Worm (Caenorhabditis elegans) whole organism, midembryonic: ENCODE results near the gene cest-2.2.
A peak's percentile ranks its signal among the peaks of the same experiment; 100 is the strongest.
"Not testable (repeated sequence)": the region's sequence is repeated elsewhere in the genome, so short reads cannot be mapped to it uniquely, and the experiment has no call there.

Experiments
- T22C8.4 ChIP-seq: fragments of 200-800 bp; sonication (Bioruptor generic); IDR thresholded peaks from 2 replicates; pipeline ENCODE4 v1.3.6; 2022; ENCODE audit warnings: missing genetic modification characterization, missing compliant biosample characterization
- cog-1 ChIP-seq: sonication (generic microtip); optimal IDR thresholded peaks from 2 replicates; lab custom pipeline; 2016; ENCODE audit warnings: missing genetic modification characterization, missing compliant biosample characterization
- flt-1 ChIP-seq: fragments of 200-800 bp; sonication (Bioruptor generic); IDR thresholded peaks from 2 replicates; pipeline ENCODE4 v1.3.6; 2022; ENCODE audit warnings: missing genetic modification characterization, missing compliant biosample characterization
- klf-2 ChIP-seq: fragments of 200-800 bp; sonication (Bioruptor generic); conservative IDR thresholded peaks from 2 replicates; pipeline ENCODE4 v1.3.6; 2022; ENCODE audit warnings: missing genetic modification reagents, missing genetic modification characterization, missing compliant biosample characterization
- med-1 ChIP-seq: sonication (generic microtip); optimal IDR thresholded peaks from 2 replicates; lab custom pipeline; 2017; ENCODE audit warnings: missing genetic modification characterization, mild to moderate bottlenecking, missing compliant biosample characterization, antibody characterized with exemption, missing genetic modification reagents; ENCODE audit not compliant: insufficient read depth
- ref-1 ChIP-seq: fragments of 200-800 bp; sonication (Bioruptor generic); conservative IDR thresholded peaks from 2 replicates; pipeline ENCODE4 v1.3.6; 2022; ENCODE audit warnings: missing genetic modification reagents, missing genetic modification characterization, missing compliant biosample characterization
- tab-1 ChIP-seq: fragments of 200-800 bp; sonication (Bioruptor generic); IDR thresholded peaks from 2 replicates; pipeline ENCODE4 v1.3.6; 2022; ENCODE audit warnings: missing genetic modification characterization, missing compliant biosample characterization
- ztf-23 ChIP-seq: fragments of 200-800 bp; sonication (Bioruptor generic); IDR thresholded peaks from 2 replicates; pipeline ENCODE4 v1.3.6; 2022; ENCODE audit warnings: missing genetic modification reagents, missing genetic modification characterization, missing compliant biosample characterization
- ztf-29 ChIP-seq: fragments of 200-800 bp; sonication (Bioruptor generic); IDR thresholded peaks from 2 replicates; pipeline ENCODE4 v1.3.6; 2022; ENCODE audit warnings: missing genetic modification reagents, missing genetic modification characterization, missing compliant biosample characterization

Gene cest-2.2

DNA sequence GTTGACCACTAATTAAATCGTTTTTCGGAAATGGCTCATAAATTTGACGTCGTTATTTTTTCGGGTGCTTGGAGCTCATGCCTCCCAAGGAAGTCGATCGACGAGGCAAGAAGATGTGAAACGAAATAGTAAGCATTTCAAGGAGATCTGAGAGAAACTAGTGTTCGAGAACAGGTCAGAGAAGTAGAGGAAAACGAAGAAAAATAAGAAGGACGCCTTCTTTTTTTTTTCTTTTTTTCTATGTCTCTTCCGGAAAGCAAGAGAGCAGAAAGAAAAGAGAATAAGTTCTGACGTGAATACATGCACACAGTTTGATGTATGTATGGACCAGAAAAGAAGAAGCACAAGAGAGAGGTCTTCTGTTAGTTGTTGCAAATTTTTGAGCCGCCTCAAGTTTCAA lies 31.5 kb downstream of the cest-2.2 start:
- TF ChIP-seq T22C8.4 (GFP tag; lab: Robert Waterston, UW) (no peak), klf-2 (GFP tag; lab: Robert Waterston, UW) (no peak), ztf-29 (GFP tag; lab: Robert Waterston, UW) (no peak), tab-1 (no peak), flt-1 (GFP tag; lab: Robert Waterston, UW) (no peak), ztf-23 (no peak), med-1 (GFP tag; lab: Kevin White, UChicago) (no peak), cog-1 (tag; lab: Kevin White, UChicago) (no peak), ref-1 (no peak)

DNA sequence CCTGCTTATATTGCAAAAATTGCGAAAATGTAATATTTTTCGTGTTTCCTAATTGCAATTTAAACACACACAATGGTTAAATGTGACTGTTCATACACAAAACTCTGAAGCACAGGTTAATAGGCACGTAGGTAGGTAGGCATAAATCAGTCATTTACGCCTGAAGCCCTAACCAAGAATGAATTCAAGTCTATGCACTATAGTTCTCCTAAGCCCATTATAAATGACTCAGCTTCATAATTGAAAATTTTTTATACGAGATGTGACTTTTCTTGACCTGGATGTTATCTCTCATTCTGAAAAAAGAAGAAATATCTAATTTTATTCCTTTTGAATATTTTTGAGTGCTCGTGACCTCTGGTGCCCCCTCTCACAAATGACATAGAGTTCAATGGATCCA lies 33.3 kb downstream of the cest-2.2 start:
- TF ChIP-seq cog-1 (tag; lab: Kevin White, UChicago), result no peak
- TF ChIP-seq klf-2 (GFP tag; lab: Robert Waterston, UW), result no peak
- no peak for TF ChIP-seq ref-1
- no peak for TF ChIP-seq ztf-29 (GFP tag; lab: Robert Waterston, UW)
- TF ChIP-seq tab-1, result no peak
- no peak for TF ChIP-seq ztf-23
- TF ChIP-seq T22C8.4 (GFP tag; lab: Robert Waterston, UW), result no peak
- no peak for TF ChIP-seq flt-1 (GFP tag; lab: Robert Waterston, UW)
- TF ChIP-seq med-1 (GFP tag; lab: Kevin White, UChicago), result no peak

DNA sequence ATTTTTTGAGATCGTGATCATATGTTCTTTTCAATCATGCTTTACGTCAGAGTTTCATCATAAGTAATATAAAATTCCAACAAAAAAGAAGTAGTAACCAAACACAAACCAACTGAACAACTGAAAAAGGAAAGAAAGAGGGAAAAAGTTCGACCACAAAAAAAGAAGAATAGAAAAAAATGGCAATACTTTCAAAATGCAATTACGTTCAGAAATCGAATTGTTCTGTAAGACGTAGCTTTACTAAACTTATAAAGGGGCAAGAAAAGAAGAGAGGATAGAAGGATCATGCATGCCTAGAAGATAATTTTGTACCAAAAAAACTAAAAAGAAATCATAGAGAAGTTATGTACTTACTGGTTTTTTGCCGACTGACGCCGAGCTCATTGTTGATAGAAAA lies 34.4 kb downstream of the cest-2.2 start:
- TF ChIP-seq T22C8.4 (GFP tag; lab: Robert Waterston, UW), result no peak
- no peak for TF ChIP-seq ztf-29 (GFP tag; lab: Robert Waterston, UW)
- no peak for TF ChIP-seq ztf-23
- no peak for TF ChIP-seq cog-1 (tag; lab: Kevin White, UChicago)
- no peak for TF ChIP-seq ref-1
- no peak for TF ChIP-seq tab-1
- TF ChIP-seq med-1 (GFP tag; lab: Kevin White, UChicago), result no peak
- no peak for TF ChIP-seq flt-1 (GFP tag; lab: Robert Waterston, UW)
- no peak for TF ChIP-seq klf-2 (GFP tag; lab: Robert Waterston, UW)

DNA sequence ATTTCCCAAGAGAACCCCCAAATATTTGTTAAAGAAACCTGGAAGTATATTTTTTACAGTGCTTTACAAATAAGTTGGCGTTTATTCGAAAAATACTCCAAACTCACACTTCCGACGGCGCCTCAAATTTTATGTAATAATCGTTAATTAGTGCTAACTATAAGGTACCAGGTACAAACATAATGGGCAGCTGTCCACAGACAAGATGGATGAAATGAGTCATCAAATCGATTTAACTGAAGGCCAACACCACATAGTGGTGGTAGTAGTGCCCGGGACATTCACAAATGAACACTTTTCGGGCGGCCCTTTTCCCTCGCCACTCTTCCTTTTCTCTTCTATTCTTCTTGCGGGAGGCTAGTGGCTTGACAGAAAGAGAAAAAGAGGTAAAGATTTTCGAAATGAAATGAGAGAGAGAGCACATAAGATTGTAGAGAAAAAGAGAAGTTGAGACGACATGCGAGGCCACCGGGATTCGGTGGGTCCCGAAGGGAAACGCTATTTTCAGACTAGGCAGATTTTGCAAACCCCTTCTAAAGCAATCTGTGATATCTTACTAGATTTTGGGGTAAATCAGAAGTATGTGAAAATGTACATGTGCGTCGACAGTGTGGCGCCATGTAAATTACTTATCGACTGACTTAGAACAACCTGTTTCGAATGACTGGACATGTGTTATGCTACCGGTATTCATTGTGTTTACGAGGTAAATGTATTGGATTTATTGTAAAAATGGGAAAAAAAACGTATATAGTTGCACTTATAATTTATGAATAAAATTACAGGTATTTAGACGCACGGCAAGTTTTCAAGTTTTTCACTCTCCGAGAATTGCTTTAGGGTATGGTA lies 35.7 kb downstream of the cest-2.2 start:
- TF ChIP-seq cog-1 (tag; lab: Kevin White, UChicago) (peak; percentile 4), flt-1 (GFP tag; lab: Robert Waterston, UW) (no peak)

ce11 chrV:14137766-14138165 lies 37.4 kb downstream of the cest-2.2 start, which contains the start of gene AH10.4:
Gene AH10.4 (minus strand): TSS chrV:14137866.
- TF ChIP-seq T22C8.4 (GFP tag; lab: Robert Waterston, UW); cog-1 (tag; lab: Kevin White, UChicago); klf-2 (GFP tag; lab: Robert Waterston, UW): not testable (repeated sequence)

DNA sequence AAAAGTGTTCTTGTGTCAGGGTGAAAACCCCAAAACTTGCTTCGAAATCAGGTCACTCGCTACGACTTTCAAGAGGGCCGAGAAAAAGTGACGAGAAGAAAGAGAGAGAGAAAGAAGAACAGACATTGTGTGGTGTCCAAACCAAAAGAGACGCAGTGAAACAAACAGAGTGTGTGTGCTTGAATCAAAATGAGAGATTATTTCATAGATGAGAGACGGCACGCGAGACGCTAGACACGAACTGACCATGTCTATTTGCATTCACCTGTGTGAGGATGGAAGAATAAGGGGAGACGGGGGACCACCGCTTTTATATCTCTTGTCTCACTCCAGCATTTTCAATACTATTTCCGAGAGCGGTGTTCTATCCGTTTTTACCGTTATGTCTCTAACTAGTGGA lies 39.0 kb downstream of the cest-2.2 start:
- peak; percentile 40 for TF ChIP-seq cog-1 (tag; lab: Kevin White, UChicago)
- TF ChIP-seq ztf-23, result no peak
- 0 out of 2 replicates have a peak, but pooled peaks have one; percentile 6 for TF ChIP-seq flt-1 (GFP tag; lab: Robert Waterston, UW)
- TF ChIP-seq T22C8.4 (GFP tag; lab: Robert Waterston, UW), result no peak

- TF ChIP-seq klf-2 (GFP tag; lab: Robert Waterston, UW), result no peak
- no peak for TF ChIP-seq cog-1 (tag; lab: Kevin White, UChicago)
- no peak for TF ChIP-seq ref-1
- no peak for TF ChIP-seq tab-1
- no peak for TF ChIP-seq med-1 (GFP tag; lab: Kevin White, UChicago)
- no peak for TF ChIP-seq T22C8.4 (GFP tag; lab: Robert Waterston, UW)
- TF ChIP-seq ztf-29 (GFP tag; lab: Robert Waterston, UW), result no peak
- no peak for TF ChIP-seq ztf-23
These were observed 40.3 kb downstream of the cest-2.2 start for ce11 chrV:14134757-14135441.

- TF ChIP-seq tab-1 (no peak), ref-1 (no peak), T22C8.4 (GFP tag; lab: Robert Waterston, UW) (no peak), med-1 (GFP tag; lab: Kevin White, UChicago) (no peak)
These were observed 42.0 kb downstream of the cest-2.2 start for ce11 chrV:14133002-14133763.

ce11 chrV:14130226-14130625 lies 44.9 kb downstream of the cest-2.2 start:
- TF ChIP-seq klf-2 (GFP tag; lab: Robert Waterston, UW) (no peak), tab-1 (no peak), ref-1 (no peak), ztf-23 (no peak), T22C8.4 (GFP tag; lab: Robert Waterston, UW) (no peak), ztf-29 (GFP tag; lab: Robert Waterston, UW) (no peak), cog-1 (tag; lab: Kevin White, UChicago) (no peak), flt-1 (GFP tag; lab: Robert Waterston, UW) (no peak), med-1 (GFP tag; lab: Kevin White, UChicago) (no peak)
